Worm (Caenorhabditis elegans): ENCODE data around the gene gst-7.
"Not testable (repeated sequence)": the region's sequence is repeated elsewhere in the genome, so short reads cannot be mapped to it uniquely, and the experiment has no call there.

gst-7 gene

DNA sequence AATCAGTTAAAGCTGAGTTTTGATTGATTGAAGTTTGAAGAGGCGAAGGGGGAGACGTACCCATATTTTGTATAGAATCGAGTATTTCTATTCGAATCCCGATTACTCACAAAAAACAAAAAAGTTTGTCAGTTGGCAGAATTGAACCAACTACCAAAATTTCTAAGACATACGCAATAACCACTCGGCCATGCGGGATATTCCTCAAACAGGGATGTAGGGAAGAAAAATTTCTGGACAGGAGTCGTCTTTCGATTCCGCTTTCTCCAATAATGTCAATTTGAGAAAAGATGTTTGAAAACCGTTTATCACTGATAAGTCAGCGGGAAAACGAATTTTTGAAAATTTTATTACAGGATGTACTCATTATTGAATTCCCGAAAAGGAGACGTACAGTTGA, 46.5 kb downstream of the gst-7 start:
- TF ChIP-seq D1046.2 (GFP tag; IDR thresholded peaks at IDR 0.05), result peak; percentile 86
- TF ChIP-seq T26A8.4 (GFP tag; IDR thresholded peaks at IDR 0.05), result peak; percentile 73
- peak; percentile 88 for TF ChIP-seq tra-1 (GFP tag; IDR thresholded peaks at IDR 0.05)
- TF ChIP-seq vab-7 (GFP tag; IDR thresholded peaks at IDR 0.05), result peak; percentile 82
- peak; percentile 92 for TF ChIP-seq arid-1 (GFP tag; conservative IDR thresholded peaks at IDR 0.05)
- TF ChIP-seq zfp-3 (GFP tag; conservative IDR thresholded peaks at IDR 0.05), result peak; percentile 70; the same call in 1 of the 2 replicates
- TF ChIP-seq snpc-1.2 (GFP tag; IDR thresholded peaks at IDR 0.05), result peak; percentile 79
- TF ChIP-seq lin-38 (GFP tag; IDR thresholded peaks at IDR 0.05), result peak; percentile 81
- TF ChIP-seq hmg-1.1 (GFP tag; IDR thresholded peaks at IDR 0.05), result peak; percentile 59; the same call in 1 of the 2 replicates
- 0 out of 2 replicates have a peak, but pooled peaks have one; percentile 18 for TF ChIP-seq zip-11 (GFP tag; IDR thresholded peaks at IDR 0.05)
- TF ChIP-seq lin-29 (GFP tag; IDR thresholded peaks at IDR 0.05), result 0 out of 2 replicates have a peak, but pooled peaks have one; percentile 15
- TF ChIP-seq lin-1 (GFP tag; IDR thresholded peaks at IDR 0.05), result peak; percentile 70
- TF ChIP-seq pha-4 (GFP tag; IDR thresholded peaks at IDR 0.05), result peak; percentile 79; the same call in 1 of the 2 replicates
- TF ChIP-seq pha-4 (tag; optimal IDR thresholded peaks at IDR 0.05), result not testable (repeated sequence)
- TF ChIP-seq F26F4.8 (GFP tag; conservative IDR thresholded peaks at IDR 0.05), result peak; percentile 87
- peak; percentile 76 for TF ChIP-seq ceh-44 (GFP tag; IDR thresholded peaks at IDR 0.05)
- TF ChIP-seq Y105C5A.15 (GFP tag; IDR thresholded peaks at IDR 0.05), result peak; percentile 87; the same call in 1 of the 2 replicates
- peak; percentile 12; the same call in 1 of the 2 replicates for TF ChIP-seq dmd-6 (GFP tag; IDR thresholded peaks at IDR 0.05)
- TF ChIP-seq madf-9 (GFP tag; conservative IDR thresholded peaks at IDR 0.05), result peak; percentile 58; the same call in 1 of the 2 replicates
- TF ChIP-seq F44E2.7 (GFP tag; IDR thresholded peaks at IDR 0.05), result peak; percentile 50; the same call in 1 of the 2 replicates
- 0 out of 2 replicates have a peak, but pooled peaks have one; percentile 39 for TF ChIP-seq php-3 (GFP tag; IDR thresholded peaks at IDR 0.05)
- peak; percentile 51; the same call in 1 of the 2 replicates for TF ChIP-seq nhr-42 (GFP tag; IDR thresholded peaks at IDR 0.05)
- peak; percentile 82 for TF ChIP-seq dmd-8 (GFP tag; IDR thresholded peaks at IDR 0.05)
- TF ChIP-seq dmd-9 (GFP tag; IDR thresholded peaks at IDR 0.05), result 0 out of 2 replicates have a peak, but pooled peaks have one; percentile 60
- peak; percentile 93 for TF ChIP-seq lim-7 (GFP tag; IDR thresholded peaks at IDR 0.05)
- TF ChIP-seq egl-43 (GFP tag; IDR thresholded peaks at IDR 0.05), result peak; percentile 90
- peak; percentile 70 for TF ChIP-seq mxl-2 (GFP tag; conservative IDR thresholded peaks at IDR 0.05)
- peak; percentile 38; the same call in 1 of the 2 replicates for TF ChIP-seq Y48G9A.11 (GFP tag; IDR thresholded peaks at IDR 0.05)
- TF ChIP-seq ZK337.2 (GFP tag; IDR thresholded peaks at IDR 0.05), result peak; percentile 76; the same call in 1 of the 2 replicates
- TF ChIP-seq ctbp-1 (GFP tag; IDR thresholded peaks at IDR 0.05), result 0 out of 2 replicates have a peak, but pooled peaks have one; percentile 55
- TF ChIP-seq mdt-29 (GFP tag; IDR thresholded peaks at IDR 0.05), result peak; percentile 50; the same call in 1 of the 2 replicates
- TF ChIP-seq madf-5 (GFP tag; IDR thresholded peaks at IDR 0.05), result peak; percentile 75; a peak in 2 of 4 replicates

DNA sequence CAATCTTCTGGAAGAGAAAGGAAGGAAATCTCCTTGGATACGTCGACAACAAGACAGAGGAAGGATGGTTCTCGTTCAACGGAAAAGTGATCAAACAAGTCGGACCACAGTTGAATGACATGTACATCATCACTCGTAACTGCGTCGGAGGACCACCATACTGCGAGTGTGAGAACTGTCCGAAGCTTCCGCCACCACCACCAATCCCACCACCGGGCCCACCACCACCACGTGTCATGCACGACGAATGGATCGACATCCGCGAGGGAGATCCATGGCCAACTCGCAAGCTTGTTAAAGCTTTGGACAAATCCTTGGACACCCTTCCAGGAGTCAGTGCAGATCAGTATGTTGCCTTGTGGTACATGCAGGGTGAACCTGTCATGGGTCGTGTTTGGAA, 49.4 kb downstream of the gst-7 start:
- TF ChIP-seq mxl-3 (GFP tag; optimal IDR thresholded peaks at IDR 0.05), result no peak
- TF ChIP-seq nhr-10 (tag; optimal IDR thresholded peaks at IDR 0.05), result no peak
- TF ChIP-seq madf-5 (GFP tag; IDR thresholded peaks at IDR 0.05), result no peak
- no peak for TF ChIP-seq set-16 (GFP tag; IDR thresholded peaks at IDR 0.05)
- no peak for TF ChIP-seq daf-16 (GFP tag; optimal IDR thresholded peaks at IDR 0.05)
- no peak for TF ChIP-seq daf-16 (tag; optimal IDR thresholded peaks at IDR 0.05)
- TF ChIP-seq unc-62 (GFP tag; optimal IDR thresholded peaks at IDR 0.05 in 1 of 2), result peak in 1 of 2 experiments; percentile 91
- no peak for TF ChIP-seq unc-62 (tag; optimal IDR thresholded peaks at IDR 0.05)
- TF ChIP-seq skn-1 (tag; optimal IDR thresholded peaks at IDR 0.05), result no peak

All from whole organism, L4 larva.